Fruit fly (Drosophila melanogaster) Kc167 (cell line): ENCODE results near the gene Tspo.

Experiments
- Myc ChIP-seq: fragments of >200 bp; optimal IDR thresholded peaks from 2 replicates; lab custom pipeline; 2017; ENCODE audit warnings: missing external identifiers
- Sin3A ChIP-seq: fragments of >200 bp; optimal IDR thresholded peaks from 2 replicates; lab custom pipeline; 2018; ENCODE audit warnings: missing external identifiers
- h ChIP-seq: fragments of >200 bp; optimal IDR thresholded peaks from 3 replicates; lab custom pipeline; 2018; ENCODE audit warnings: missing external identifiers
- insv ChIP-seq: fragments of >200 bp; optimal IDR thresholded peaks from 3 replicates; lab custom pipeline; 2018; ENCODE audit warnings: missing external identifiers
- psq ChIP-seq: fragments of >200 bp; optimal IDR thresholded peaks from 2 replicates; lab custom pipeline; 2017; ENCODE audit warnings: missing external identifiers
- ttk ChIP-seq: sonication (Bioruptor generic); optimal IDR thresholded peaks from 2 replicates; lab custom pipeline; 2017; ENCODE audit warnings: missing external identifiers

Tspo gene

dm6 chr2L:559311-559710 is at the start of gene Tspo:
Gene Tspo, plus strand, starts transcription at chr2L:559612.
- no peak for TF ChIP-seq ttk (lab: Kevin White, UChicago)
- no peak for TF ChIP-seq Sin3A (lab: Kevin White, UChicago)
- TF ChIP-seq psq (lab: Kevin White, UChicago), result no peak
- no peak for TF ChIP-seq insv (lab: Kevin White, UChicago)
- TF ChIP-seq Myc (lab: Kevin White, UChicago), result no peak
- TF ChIP-seq h (lab: Kevin White, UChicago), result no peak

- TF ChIP-seq psq (lab: Kevin White, UChicago), result no peak
Measured at dm6 chr2L:510534-511014, 48.8 kb upstream of the Tspo start.

- TF ChIP-seq ttk (lab: Kevin White, UChicago) (no peak), insv (lab: Kevin White, UChicago) (no peak), h (lab: Kevin White, UChicago) (no peak), Sin3A (lab: Kevin White, UChicago) (no peak), Myc (lab: Kevin White, UChicago) (no peak), psq (lab: Kevin White, UChicago) (no peak)
Measured at dm6 chr2L:512028-512427, 47.4 kb upstream of the Tspo start.

- TF ChIP-seq ttk (lab: Kevin White, UChicago) (no peak), Sin3A (lab: Kevin White, UChicago) (no peak), Myc (lab: Kevin White, UChicago) (no peak)
Measured at dm6 chr2L:513035-513434, 46.4 kb upstream of the Tspo start.

dm6 chr2L:514124-514818 is 45.1 kb upstream of the Tspo start:
- TF ChIP-seq h (lab: Kevin White, UChicago), result no peak
- no peak for TF ChIP-seq psq (lab: Kevin White, UChicago)
- TF ChIP-seq Myc (lab: Kevin White, UChicago), result no peak
- TF ChIP-seq Sin3A (lab: Kevin White, UChicago), result no peak
- no peak for TF ChIP-seq ttk (lab: Kevin White, UChicago)
- TF ChIP-seq insv (lab: Kevin White, UChicago), result no peak

dm6 chr2L:516032-516993 is 43.1 kb upstream of the Tspo start:
- TF ChIP-seq psq (lab: Kevin White, UChicago) (no peak), Sin3A (lab: Kevin White, UChicago) (no peak), Myc (lab: Kevin White, UChicago) (no peak), h (lab: Kevin White, UChicago) (no peak), ttk (lab: Kevin White, UChicago) (no peak), insv (lab: Kevin White, UChicago) (no peak)

dm6 chr2L:517911-518619 is 41.3 kb upstream of the Tspo start:
- TF ChIP-seq h (lab: Kevin White, UChicago) (no peak), Sin3A (lab: Kevin White, UChicago) (no peak)

dm6 chr2L:518620-518913 is 40.8 kb upstream of the Tspo start:
- no peak for TF ChIP-seq insv (lab: Kevin White, UChicago)
- no peak for TF ChIP-seq Myc (lab: Kevin White, UChicago)
- TF ChIP-seq psq (lab: Kevin White, UChicago), result no peak
- no peak for TF ChIP-seq ttk (lab: Kevin White, UChicago)
- TF ChIP-seq Sin3A (lab: Kevin White, UChicago), result no peak
- no peak for TF ChIP-seq h (lab: Kevin White, UChicago)

dm6 chr2L:518979-519891 is 40.2 kb upstream of the Tspo start:
- no peak for TF ChIP-seq ttk (lab: Kevin White, UChicago)
- TF ChIP-seq psq (lab: Kevin White, UChicago), result no peak
- no peak for TF ChIP-seq insv (lab: Kevin White, UChicago)
- TF ChIP-seq Myc (lab: Kevin White, UChicago), result no peak
- TF ChIP-seq Sin3A (lab: Kevin White, UChicago), result no peak
- no peak for TF ChIP-seq h (lab: Kevin White, UChicago)

- TF ChIP-seq insv (lab: Kevin White, UChicago) (no peak), ttk (lab: Kevin White, UChicago) (no peak), psq (lab: Kevin White, UChicago) (no peak), Myc (lab: Kevin White, UChicago) (no peak), h (lab: Kevin White, UChicago) (no peak), Sin3A (lab: Kevin White, UChicago) (no peak)
Measured at dm6 chr2L:520331-521000, 38.9 kb upstream of the Tspo start.
